Worm (Caenorhabditis elegans): ENCODE results near the gene T25B6.5.

The T25B6.5 gene

ce11 chrX:8986452-8986851, 35.1 kb downstream of the T25B6.5 start:
- TF ChIP-seq efl-1 (GFP tag; optimal IDR thresholded peaks at IDR 0.05) (no peak), dpl-1 (GFP tag; optimal IDR thresholded peaks at IDR 0.05) (no peak), lsl-1 (GFP tag; optimal IDR thresholded peaks at IDR 0.05) (no peak), ztf-18 (tag; optimal IDR thresholded peaks at IDR 0.05) (no peak), ZK185.1 (tag; optimal IDR thresholded peaks at IDR 0.05; ENCODE audit: poor library complexity, severe bottlenecking) (no peak), zfh-2 (GFP tag; conservative IDR thresholded peaks at IDR 0.05) (no peak), ceh-27 (GFP tag; optimal IDR thresholded peaks at IDR 0.05) (no peak), chd-7 (tag; optimal IDR thresholded peaks at IDR 0.05) (no peak)

- TF ChIP-seq somi-1 (GFP tag; optimal IDR thresholded peaks at IDR 0.05) (no peak), tlf-1 (GFP tag; optimal IDR thresholded peaks at IDR 0.05) (no peak), snpc-1.3 (tag; optimal IDR thresholded peaks at IDR 0.05; ENCODE audit: insufficient read depth) (no peak), F55B11.4 (tag; optimal IDR thresholded peaks at IDR 0.05; ENCODE audit: borderline replicate concordance, insufficient read depth) (no peak), dpff-1 (tag; optimal IDR thresholded peaks at IDR 0.05) (no peak), Y79H2A.3 (GFP tag; conservative IDR thresholded peaks at IDR 0.05) (no peak), lin-35 (GFP tag; optimal IDR thresholded peaks at IDR 0.05) (no peak), Y67H2A.10 (GFP tag; conservative IDR thresholded peaks at IDR 0.05) (no peak), nfya-2 (GFP tag; IDR thresholded peaks at IDR 0.05) (no peak), cebp-2 (GFP tag; IDR thresholded peaks at IDR 0.05) (no peak), F22D6.2 (tag; optimal IDR thresholded peaks at IDR 0.05) (no peak), ztf-26 (tag; optimal IDR thresholded peaks at IDR 0.05) (no peak), F33H1.4 (GFP tag; IDR thresholded peaks at IDR 0.05) (no peak), F39B2.1 (GFP tag; IDR thresholded peaks at IDR 0.05) (no peak), T07F8.4 (tag; optimal IDR thresholded peaks at IDR 0.05) (no peak)
Measured at ce11 chrX:8980676-8981075, 40.9 kb downstream of the T25B6.5 start, which contains the start of gene nmur-1. Gene nmur-1 (plus strand): TSS chrX:8980976.

- no peak for TF ChIP-seq dox-1 (GFP tag; IDR thresholded peaks at IDR 0.05)
- TF ChIP-seq hlh-26 (GFP tag; conservative IDR thresholded peaks at IDR 0.05), result no peak
- no peak for TF ChIP-seq hmg-1.2 (GFP tag; IDR thresholded peaks at IDR 0.05)
- no peak for TF ChIP-seq ets-4 (GFP tag; optimal IDR thresholded peaks at IDR 0.05)
- TF ChIP-seq mxl-1 (tag; optimal IDR thresholded peaks at IDR 0.05), result peak; percentile 19
- TF ChIP-seq tbx-9 (tag; optimal IDR thresholded peaks at IDR 0.05; ENCODE audit: borderline replicate concordance), result no peak
- peak; percentile 43 for TF ChIP-seq somi-1 (GFP tag; optimal IDR thresholded peaks at IDR 0.05)
- no peak for TF ChIP-seq Y53F4B.3 (GFP tag; IDR thresholded peaks at IDR 0.05)
- TF ChIP-seq chd-7 (tag; optimal IDR thresholded peaks at IDR 0.05), result peak; percentile 43
- no peak for TF ChIP-seq C06A6.2 (GFP tag; conservative IDR thresholded peaks at IDR 0.05)
- no peak for TF ChIP-seq dpl-1 (GFP tag; optimal IDR thresholded peaks at IDR 0.05)
- no peak for TF ChIP-seq Y53G8AR.9 (GFP tag; conservative IDR thresholded peaks at IDR 0.05)
- TF ChIP-seq Y95B8A.8 (GFP tag; IDR thresholded peaks at IDR 0.05), result no peak
- peak; percentile 76; the same call in 1 of the 2 replicates for TF ChIP-seq ztf-25 (GFP tag; IDR thresholded peaks at IDR 0.05)
- no peak for TF ChIP-seq athp-1 (tag; optimal IDR thresholded peaks at IDR 0.05)
- TF ChIP-seq Y79H2A.3 (GFP tag; conservative IDR thresholded peaks at IDR 0.05), result no peak
- peak; percentile 76 for TF ChIP-seq hlh-12 (tag; optimal IDR thresholded peaks at IDR 0.05)
- peak; percentile 75 for TF ChIP-seq snpc-1.3 (tag; optimal IDR thresholded peaks at IDR 0.05; ENCODE audit: insufficient read depth)
- TF ChIP-seq T26A5.8 (tag; optimal IDR thresholded peaks at IDR 0.05), result peak; percentile 84
- no peak for TF ChIP-seq F33H1.4 (GFP tag; IDR thresholded peaks at IDR 0.05)
- peak; percentile 45 for TF ChIP-seq mes-4 (tag; optimal IDR thresholded peaks at IDR 0.05)
- TF ChIP-seq lag-1 (GFP tag; IDR thresholded peaks at IDR 0.05), result no peak
- TF ChIP-seq ceh-40 (GFP tag; IDR thresholded peaks at IDR 0.05), result no peak
- no peak for TF ChIP-seq F37B4.10 (GFP tag; IDR thresholded peaks at IDR 0.05)
- TF ChIP-seq cebp-1 (GFP tag; IDR thresholded peaks at IDR 0.05), result no peak
- TF ChIP-seq cebp-1 (tag; optimal IDR thresholded peaks at IDR 0.05), result no peak
- TF ChIP-seq xnd-1 (tag; optimal IDR thresholded peaks at IDR 0.05), result no peak
- TF ChIP-seq bed-2 (GFP tag; IDR thresholded peaks at IDR 0.05), result no peak
- no peak for TF ChIP-seq F10E7.11 (tag; optimal IDR thresholded peaks at IDR 0.05)
- peak; percentile 20 to 50 for TF ChIP-seq rec-8 (tag; optimal IDR thresholded peaks at IDR 0.05)
Measured at ce11 chrX:8971461-8971860, 50.1 kb downstream of the T25B6.5 start.
